Worm (Caenorhabditis elegans) whole organism, L4/young adult: Measurements from ENCODE around the gene F16F9.3.
"Not testable (repeated sequence)": the region's sequence is repeated elsewhere in the genome, so short reads cannot be mapped to it uniquely, and the experiment has no call there.

ENCODE experiments used
- W03F9.2 ChIP-seq: fragments of 150-350 bp; optimal IDR thresholded peaks from 2 replicates; lab custom pipeline; 2014; ENCODE audit warnings: missing biosample characterization, missing genetic modification characterization
- dao-5 ChIP-seq: sonication (generic microtip); optimal IDR thresholded peaks from 2 replicates; lab custom pipeline; 2016; ENCODE audit warnings: missing genotype, missing genetic modification characterization, moderate library complexity, missing compliant biosample characterization
- him-1 ChIP-seq: sonication (generic microtip); optimal IDR thresholded peaks from 2 replicates; lab custom pipeline; 2016; ENCODE audit warnings: missing genotype, missing genetic modification reagents, missing genetic modification characterization, missing compliant biosample characterization

F16F9.3 gene

ce11 chrX:8457314-8457713 lies at the start of gene F16F9.3:
Gene F16F9.3, plus strand, starts transcription at chrX:8457614.
- no peak for TF ChIP-seq him-1
- no peak for TF ChIP-seq dao-5 (tag; lab: Kevin White, UChicago)
- TF ChIP-seq W03F9.2 = no peak

- no peak for TF ChIP-seq dao-5 (tag; lab: Kevin White, UChicago)
- TF ChIP-seq him-1 = no peak
- no peak for TF ChIP-seq W03F9.2
Observed at ce11 chrX:8408267-8408666, 49.1 kb upstream of the F16F9.3 start, which contains the start of gene sulp-3. Gene sulp-3, minus strand, starts transcription at chrX:8408367.

- TF ChIP-seq dao-5 (tag; lab: Kevin White, UChicago); W03F9.2; him-1: not testable (repeated sequence)
Observed at ce11 chrX:8410754-8411153, 46.7 kb upstream of the F16F9.3 start, which contains the start of gene F08F1.9. Gene F08F1.9, minus strand, starts transcription at chrX:8410854.

DNA sequence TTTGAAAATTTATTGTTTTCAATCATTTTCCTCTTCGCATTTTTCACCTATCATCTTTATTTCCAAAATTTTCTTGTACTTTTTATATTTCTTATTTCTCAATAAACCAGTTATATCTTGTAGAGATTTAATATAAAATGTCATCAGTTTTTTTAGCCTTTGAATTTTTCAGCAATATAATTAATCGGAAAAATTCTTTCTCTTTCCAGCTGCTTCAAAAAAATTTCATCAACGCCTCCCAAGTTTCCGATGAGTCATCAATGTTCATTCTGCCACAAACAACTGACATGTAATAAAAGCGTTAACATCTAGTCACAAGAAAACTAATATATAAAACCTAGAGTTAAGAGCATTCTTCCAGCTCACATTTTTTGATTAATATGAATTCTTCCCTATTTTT lies 44.3 kb upstream of the F16F9.3 start, which contains the start of gene F08F1.4:
TSS of gene F08F1.4 (plus strand) at position 301 of the 400 bp plus-strand sequence.
- TF ChIP-seq dao-5 (tag; lab: Kevin White, UChicago) (no peak), W03F9.2 (no peak), him-1 (no peak)

- TF ChIP-seq W03F9.2 (no peak), him-1 (no peak), dao-5 (tag; lab: Kevin White, UChicago) (no peak)
Observed at ce11 chrX:8416819-8417218, 40.6 kb upstream of the F16F9.3 start, which contains the start of gene ced-8. Gene ced-8, minus strand, starts transcription at chrX:8416919.

DNA sequence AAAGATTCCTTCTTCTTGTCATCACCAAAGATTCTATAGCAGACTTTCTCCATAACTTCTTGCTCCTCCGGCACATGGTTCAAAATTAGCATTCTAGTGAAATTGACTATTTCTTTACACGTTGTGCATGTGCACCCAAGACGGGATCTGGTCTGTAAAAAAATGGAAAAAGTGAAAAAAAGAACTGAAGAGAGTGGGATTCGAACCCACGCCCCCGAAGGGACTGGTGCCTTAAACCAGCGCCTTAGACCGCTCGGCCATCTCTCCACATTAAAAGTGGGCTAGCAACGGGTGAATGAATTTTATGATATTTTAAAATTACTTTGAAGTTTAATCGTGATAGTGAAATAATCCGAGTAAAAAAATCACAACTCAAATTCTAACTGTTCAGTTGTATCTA lies 39.7 kb upstream of the F16F9.3 start:
- TF ChIP-seq him-1 (no peak), W03F9.2 (no peak), dao-5 (tag; lab: Kevin White, UChicago) (no peak)

ce11 chrX:8418382-8418781 lies 39.0 kb upstream of the F16F9.3 start, which contains the start of gene spp-13:
Gene spp-13, minus strand, starts transcription at chrX:8418524.
- TF ChIP-seq him-1 (no peak), dao-5 (tag; lab: Kevin White, UChicago) (no peak)

DNA sequence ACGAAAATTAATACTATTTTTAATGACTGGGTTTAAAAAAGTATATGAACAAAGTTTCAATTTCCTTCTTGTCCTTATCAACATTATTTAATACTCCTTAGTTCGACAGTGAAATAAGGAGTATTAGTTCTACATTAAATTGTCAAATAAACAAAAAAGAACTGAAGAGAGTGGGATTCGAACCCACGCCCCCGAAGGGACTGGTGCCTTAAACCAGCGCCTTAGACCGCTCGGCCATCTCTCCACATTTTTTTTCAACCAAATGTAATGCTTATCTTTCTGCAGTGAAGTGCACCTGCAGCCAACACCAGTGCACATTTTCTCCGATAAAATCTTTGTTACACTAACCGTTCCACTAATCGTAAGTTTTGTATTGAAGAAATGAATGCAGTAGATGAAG lies 38.2 kb upstream of the F16F9.3 start:
- TF ChIP-seq dao-5 (tag; lab: Kevin White, UChicago) = no peak
- TF ChIP-seq him-1 = no peak
- no peak for TF ChIP-seq W03F9.2

- TF ChIP-seq him-1 (no peak), W03F9.2 (no peak), dao-5 (tag; lab: Kevin White, UChicago) (no peak)
Observed at ce11 chrX:8421594-8421993, 35.8 kb upstream of the F16F9.3 start.

DNA sequence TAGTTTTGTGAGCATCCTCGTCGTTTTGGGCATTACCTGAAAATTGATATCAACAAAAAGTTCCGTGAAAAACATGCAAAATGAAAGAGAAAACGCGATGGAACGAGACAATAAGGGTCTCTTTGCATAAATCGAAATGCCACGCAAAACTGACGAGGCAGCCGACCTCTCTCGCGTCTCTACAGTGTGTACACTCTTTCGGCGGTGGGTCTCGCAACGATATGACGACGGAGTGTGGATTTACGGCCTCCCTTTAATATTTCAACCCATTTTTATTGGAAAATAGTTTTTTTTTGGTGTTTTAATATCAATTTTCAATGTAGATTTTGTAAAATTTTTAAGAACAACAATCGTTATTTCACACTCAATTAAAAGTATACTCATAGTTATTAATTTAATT lies 35.4 kb upstream of the F16F9.3 start, which contains the start of gene tag-123:
TSS of gene tag-123 (minus strand) at position 36 of the 400 bp plus-strand sequence.
- TF ChIP-seq W03F9.2 (no peak), him-1 (no peak), dao-5 (tag; lab: Kevin White, UChicago) (no peak)

- TF ChIP-seq him-1 = no peak
- TF ChIP-seq dao-5 (tag; lab: Kevin White, UChicago) = no peak
- no peak for TF ChIP-seq W03F9.2
Observed at ce11 chrX:8423199-8423598, 34.2 kb upstream of the F16F9.3 start.

- TF ChIP-seq dao-5 (tag; lab: Kevin White, UChicago) = no peak
- TF ChIP-seq W03F9.2 = no peak
- TF ChIP-seq him-1 = no peak
Observed at ce11 chrX:8423633-8424032, 33.8 kb upstream of the F16F9.3 start, which contains the start of gene tth-1. Gene tth-1, minus strand, starts transcription at chrX:8423733.

DNA sequence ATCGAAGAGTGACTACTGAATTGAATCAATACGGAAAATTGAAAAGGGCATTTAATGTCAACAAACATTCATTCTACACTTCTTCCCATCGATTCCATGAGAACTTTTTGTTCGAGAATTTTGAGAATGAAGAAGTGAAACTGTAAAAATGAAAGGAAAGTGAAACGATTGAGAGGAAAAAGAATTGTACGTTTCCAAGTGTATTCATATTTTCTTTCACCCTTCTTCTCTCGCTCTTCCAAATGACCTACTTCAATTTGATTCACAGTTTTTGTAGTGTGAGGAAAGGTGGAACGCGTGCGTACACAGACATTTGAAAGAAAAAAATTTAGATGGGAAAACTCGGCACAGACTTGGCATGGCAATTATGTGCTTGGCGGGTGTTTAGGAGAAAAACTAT lies 33.1 kb upstream of the F16F9.3 start:
- TF ChIP-seq W03F9.2 = no peak
- TF ChIP-seq dao-5 (tag; lab: Kevin White, UChicago) = no peak
- no peak for TF ChIP-seq him-1

ce11 chrX:8426160-8426712 lies 31.2 kb upstream of the F16F9.3 start:
- TF ChIP-seq W03F9.2 (no peak), him-1 (no peak), dao-5 (tag; lab: Kevin White, UChicago) (no peak)

ce11 chrX:8428319-8428888 lies 29.0 kb upstream of the F16F9.3 start, which contains the start of gene F08F1.3:
Gene F08F1.3, plus strand, starts transcription at chrX:8428838.
- TF ChIP-seq dao-5 (tag; lab: Kevin White, UChicago) = no peak
- no peak for TF ChIP-seq him-1
- TF ChIP-seq W03F9.2 = no peak
